Fruit fly (Drosophila melanogaster): ENCODE results near the gene Mtpalpha.

Mtpalpha gene

dm6 chr2L:9525719-9526118 is 50.9 kb downstream of the Mtpalpha start:
- TF ChIP-seq lola (GFP tag; optimal IDR thresholded peaks at IDR 0.05) (no peak), rgr (GFP tag; optimal IDR thresholded peaks at IDR 0.05) (peak; percentile 15), jim (GFP tag; optimal IDR thresholded peaks at IDR 0.05) (no peak), Vsx2 (GFP tag; optimal IDR thresholded peaks at IDR 0.05; ENCODE audit: partially characterized antibody) (no peak), OdsH (GFP tag; optimal IDR thresholded peaks at IDR 0.05) (peak; percentile 13), Hr78 (GFP tag; optimal IDR thresholded peaks at IDR 0.05) (no peak), dsf (GFP tag; optimal IDR thresholded peaks at IDR 0.05; ENCODE audit: borderline replicate concordance) (no peak), Myc (optimal IDR thresholded peaks at IDR 0.05) (no peak), Hr83 (GFP tag; optimal IDR thresholded peaks at IDR 0.05; ENCODE audit: poor library complexity, severe bottlenecking) (no peak), Abd-B (GFP tag; optimal IDR thresholded peaks at IDR 0.05) (no peak), br (GFP tag; optimal IDR thresholded peaks at IDR 0.05) (no peak), dl (GFP tag; optimal IDR thresholded peaks at IDR 0.05; ENCODE audit: insufficient read depth in 1 of 2, partially characterized antibody in 2 of 2) (no peak), tai (GFP tag; optimal IDR thresholded peaks at IDR 0.05) (no peak), Jra (GFP tag; optimal IDR thresholded peaks at IDR 0.05) (no peak), sv (GFP tag; optimal IDR thresholded peaks at IDR 0.05) (peak; percentile 74), pan (optimal IDR thresholded peaks at IDR 0.05) (no peak), CG9705 (GFP tag; optimal IDR thresholded peaks at IDR 0.05) (no peak), ey (GFP tag; optimal IDR thresholded peaks at IDR 0.05) (no peak), GATAd (GFP tag; optimal IDR thresholded peaks at IDR 0.05) (no peak), Mio (GFP tag; optimal IDR thresholded peaks at IDR 0.05) (no peak)

DNA sequence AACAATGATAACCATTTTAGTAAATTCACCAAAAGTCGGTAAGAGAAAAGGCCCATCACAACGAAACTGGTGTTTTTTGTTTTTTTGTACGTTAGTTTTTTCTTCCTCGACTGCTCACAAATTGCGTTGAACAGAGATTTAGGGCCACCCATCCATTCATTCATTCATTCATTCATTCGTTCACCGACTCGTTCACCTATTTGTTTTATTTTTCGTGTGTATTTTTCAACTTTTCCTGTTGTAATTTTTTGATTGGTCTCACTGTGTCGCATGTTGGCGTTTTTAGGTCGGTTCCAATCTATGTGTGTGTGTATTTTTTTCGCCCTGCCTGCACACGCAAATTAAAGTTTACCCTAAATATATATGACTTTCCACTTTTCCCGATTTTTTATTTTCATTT is 51.7 kb downstream of the Mtpalpha start:
- TF ChIP-seq lola (GFP tag; optimal IDR thresholded peaks at IDR 0.05) = no peak
- no peak for TF ChIP-seq pan (optimal IDR thresholded peaks at IDR 0.05)
- no peak for TF ChIP-seq Myc (optimal IDR thresholded peaks at IDR 0.05)
